Fruit fly (Drosophila melanogaster): ENCODE measurements around the gene Tsr1.

- TF ChIP-seq EcR (GFP tag; optimal IDR thresholded peaks at IDR 0.05) (no peak), Dll (optimal IDR thresholded peaks at IDR 0.05) (no peak), psq (optimal IDR thresholded peaks at IDR 0.05) (no peak), CG8478 (optimal IDR thresholded peaks at IDR 0.05) (no peak), usp (GFP tag; optimal IDR thresholded peaks at IDR 0.05) (no peak), pan (optimal IDR thresholded peaks at IDR 0.05) (no peak)
Measured at dm6 chr3L:21386917-21387316, 51.9 kb downstream of the Tsr1 start.
